Fruit fly (Drosophila melanogaster) whole organism, embryonic: Measurements from ENCODE around the gene Fgop2.

Experiments used
- Asciz ChIP-seq: fragments of 200-800 bp; sonication (Bioruptor generic); optimal IDR thresholded peaks from 2 replicates; lab custom pipeline; 2017; ENCODE audit warnings: missing biosample characterization, mild to moderate bottlenecking, missing genetic modification characterization, missing genetic modification reagents
- Atf3 ChIP-seq: fragments of 200-800 bp; sonication (Bioruptor generic); optimal IDR thresholded peaks from 3 replicates; lab custom pipeline; 2016; ENCODE audit warnings: missing biosample characterization, missing genetic modification characterization
- CG11504 ChIP-seq: fragments of 200-800 bp; sonication (Bioruptor generic); optimal IDR thresholded peaks from 3 replicates; lab custom pipeline; 2019; ENCODE audit warnings: missing biosample characterization, mild to moderate bottlenecking, missing genetic modification characterization, moderate library complexity
- CG12299 ChIP-seq: fragments of 200-800 bp; sonication (Bioruptor generic); optimal IDR thresholded peaks from 2 replicates; lab custom pipeline; 2018; ENCODE audit warnings: missing biosample characterization, mild to moderate bottlenecking, missing genetic modification characterization
- CG13287 ChIP-seq: fragments of 200-800 bp; sonication (Bioruptor generic); IDR thresholded peaks from 2 replicates; pipeline ENCODE4 v1.3.6; 2022; ENCODE audit warnings: missing biosample characterization, missing genetic modification characterization; ENCODE audit not compliant: partially characterized antibody
- CG13424 ChIP-seq: fragments of 200-800 bp; sonication (Bioruptor generic); optimal IDR thresholded peaks from 2 replicates; lab custom pipeline; 2019; ENCODE audit warnings: missing biosample characterization, mild to moderate bottlenecking, missing genetic modification characterization, moderate library complexity
- CG1529 ChIP-seq: fragments of 200-800 bp; sonication (Bioruptor generic); optimal IDR thresholded peaks from 3 replicates; lab custom pipeline; 2018; ENCODE audit warnings: missing biosample characterization, missing genetic modification characterization
- CG17912 ChIP-seq: fragments of 200-800 bp; sonication (Bioruptor generic); optimal IDR thresholded peaks from 2 replicates; lab custom pipeline; 2018; ENCODE audit warnings: missing biosample characterization, mild to moderate bottlenecking, missing genetic modification characterization
- CG1832 ChIP-seq: fragments of 200-800 bp; sonication (Bioruptor generic); optimal IDR thresholded peaks from 2 replicates; lab custom pipeline; 2017; ENCODE audit warnings: missing biosample characterization, mild to moderate bottlenecking, missing genetic modification characterization, inconsistent platforms
- CG18619 ChIP-seq: fragments of 200-800 bp; sonication (Bioruptor generic); optimal IDR thresholded peaks from 3 replicates; lab custom pipeline; 2017; ENCODE audit warnings: missing biosample characterization, mild to moderate bottlenecking, missing genetic modification characterization
- CG2678 ChIP-seq: fragments of 200-800 bp; sonication (Bioruptor generic); optimal IDR thresholded peaks from 3 replicates; lab custom pipeline; 2019; ENCODE audit warnings: missing biosample characterization, mild to moderate bottlenecking, missing genetic modification characterization, moderate library complexity
- CG2875 ChIP-seq: fragments of 200-800 bp; sonication (Bioruptor generic); optimal IDR thresholded peaks from 2 replicates; lab custom pipeline; 2017; ENCODE audit warnings: missing biosample characterization, mild to moderate bottlenecking, missing genetic modification characterization, missing genetic modification reagents
- CG3407 ChIP-seq: fragments of 200-800 bp; sonication (Bioruptor generic); optimal IDR thresholded peaks from 2 replicates; lab custom pipeline; 2018; ENCODE audit warnings: missing biosample characterization, mild to moderate bottlenecking, missing genetic modification characterization
- CG3995 ChIP-seq: fragments of 200-800 bp; sonication (Bioruptor generic); optimal IDR thresholded peaks from 3 replicates; lab custom pipeline; 2016; ENCODE audit warnings: missing biosample characterization, missing genetic modification characterization
- CG6683 ChIP-seq: fragments of 200-800 bp; sonication (Bioruptor generic); optimal IDR thresholded peaks from 2 replicates; lab custom pipeline; 2017; ENCODE audit warnings: missing biosample characterization, mild to moderate bottlenecking, missing genetic modification characterization, missing genetic modification reagents
- CG7963 ChIP-seq: fragments of 200-800 bp; sonication (Bioruptor generic); IDR thresholded peaks from 3 replicates; pipeline ENCODE4 v1.3.6; 2022; ENCODE audit warnings: missing biosample characterization, missing genetic modification characterization; ENCODE audit not compliant: partially characterized antibody
- CG9609 ChIP-seq: fragments of 200-800 bp; sonication (Bioruptor generic); optimal IDR thresholded peaks from 3 replicates; lab custom pipeline; 2016; ENCODE audit warnings: missing biosample characterization, missing genetic modification characterization
- Camta ChIP-seq: fragments of 200-800 bp; sonication (Bioruptor generic); optimal IDR thresholded peaks from 2 replicates; lab custom pipeline; 2016; ENCODE audit warnings: missing biosample characterization, missing genetic modification characterization
- CkIIα-i1 ChIP-seq: fragments of 200-800 bp; sonication (Bioruptor generic); IDR thresholded peaks from 2 replicates; pipeline ENCODE4 v1.3.6; 2022; ENCODE audit warnings: missing biosample characterization, missing genetic modification characterization
- Dbx ChIP-seq: fragments of 200-800 bp; sonication (Bioruptor generic); IDR thresholded peaks from 3 replicates; pipeline ENCODE4 v1.3.6; 2022; ENCODE audit warnings: missing biosample characterization, missing genetic modification characterization
- Fer3 ChIP-seq: fragments of 200-800 bp; sonication (Bioruptor generic); optimal IDR thresholded peaks from 2 replicates; lab custom pipeline; 2018; ENCODE audit warnings: missing biosample characterization, mild to moderate bottlenecking, missing genetic modification characterization, moderate library complexity
- Gug ChIP-seq: fragments of 200-800 bp; sonication (Bioruptor generic); IDR thresholded peaks from 4 replicates; pipeline ENCODE4 v1.3.6; 2022; ENCODE audit warnings: missing biosample characterization, missing genetic modification characterization
- HHEX ChIP-seq: fragments of 200-800 bp; sonication (Bioruptor generic); optimal IDR thresholded peaks from 3 replicates; lab custom pipeline; 2017; ENCODE audit warnings: missing biosample characterization, mild to moderate bottlenecking, missing genetic modification characterization, missing genetic modification reagents
- MESR4 ChIP-seq: fragments of 200-800 bp; sonication (Bioruptor generic); optimal IDR thresholded peaks from 2 replicates; lab custom pipeline; 2018; ENCODE audit warnings: missing biosample characterization, mild to moderate bottlenecking, missing genetic modification characterization, moderate library complexity
- Mad ChIP-seq: fragments of 200-800 bp; sonication (Bioruptor generic); optimal IDR thresholded peaks from 2 replicates; lab custom pipeline; 2016; ENCODE audit warnings: missing biosample characterization, missing genetic modification characterization
- Mrtf ChIP-seq: fragments of 200-800 bp; sonication (Bioruptor generic); IDR thresholded peaks from 3 replicates; pipeline ENCODE4 v1.3.6; 2022; ENCODE audit warnings: missing biosample characterization, missing genetic modification characterization
- Nf-YC ChIP-seq: fragments of 200-800 bp; optimal IDR thresholded peaks from 3 replicates; lab custom pipeline; 2019; ENCODE audit warnings: missing biosample characterization, mild to moderate bottlenecking, missing genetic modification characterization, moderate library complexity
- Ravus ChIP-seq: fragments of 200-800 bp; sonication (Bioruptor generic); IDR thresholded peaks from 2 replicates; pipeline ENCODE4 v1.3.6; 2022; ENCODE audit warnings: missing biosample characterization, missing genetic modification characterization
- btn ChIP-seq: fragments of 200-800 bp; sonication (Bioruptor generic); optimal IDR thresholded peaks from 2 replicates; lab custom pipeline; 2016; ENCODE audit warnings: missing biosample characterization, missing genetic modification characterization
- chm ChIP-seq: fragments of 200-800 bp; sonication (Bioruptor generic); IDR thresholded peaks from 2 replicates; pipeline ENCODE4 v1.3.6; 2022; ENCODE audit warnings: missing biosample characterization, missing genetic modification characterization
- crol ChIP-seq: fragments of 200-800 bp; sonication (Bioruptor generic); IDR thresholded peaks from 2 replicates; pipeline ENCODE4 v1.3.6; 2022; ENCODE audit warnings: missing biosample characterization, missing genetic modification characterization
- dan ChIP-seq: fragments of 200-800 bp; sonication (Bioruptor generic); IDR thresholded peaks from 2 replicates; pipeline ENCODE4 v1.3.6; 2022; ENCODE audit warnings: missing biosample characterization, missing genetic modification characterization
- dimm ChIP-seq: fragments of 200-800 bp; sonication (Bioruptor generic); IDR thresholded peaks from 2 replicates; pipeline ENCODE4 v1.3.6; 2022; ENCODE audit warnings: missing biosample characterization, missing genetic modification characterization
- gem ChIP-seq: fragments of 200-800 bp; sonication (Bioruptor generic); optimal IDR thresholded peaks from 2 replicates; lab custom pipeline; 2019; ENCODE audit warnings: missing biosample characterization, mild to moderate bottlenecking, missing genetic modification characterization, moderate library complexity
- gsb ChIP-seq: fragments of 200-800 bp; sonication (Bioruptor generic); IDR thresholded peaks from 2 replicates; pipeline ENCODE4 v1.3.6; 2022; ENCODE audit warnings: missing biosample characterization, missing genetic modification characterization
- gsb-n ChIP-seq: fragments of 200-800 bp; sonication (Bioruptor generic); optimal IDR thresholded peaks from 3 replicates; lab custom pipeline; 2018; ENCODE audit warnings: missing biosample characterization, mild to moderate bottlenecking, missing genetic modification characterization
- ham ChIP-seq: fragments of 200-800 bp; sonication (Bioruptor generic); IDR thresholded peaks from 2 replicates; pipeline ENCODE4 v1.3.6; 2022; ENCODE audit warnings: missing biosample characterization, missing genetic modification characterization
- jing ChIP-seq: fragments of 200-800 bp; sonication (Bioruptor generic); optimal IDR thresholded peaks from 2 replicates; lab custom pipeline; 2018; ENCODE audit warnings: missing biosample characterization, mild to moderate bottlenecking, missing genetic modification characterization
- kay ChIP-seq: fragments of 200-800 bp; sonication (Bioruptor generic); optimal IDR thresholded peaks from 2 replicates; lab custom pipeline; 2016; ENCODE audit warnings: missing biosample characterization, missing genetic modification characterization
- klu ChIP-seq: fragments of 200-800 bp; sonication (Bioruptor generic); IDR thresholded peaks from 2 replicates; pipeline ENCODE4 v1.3.6; 2022; ENCODE audit warnings: missing biosample characterization, missing genetic modification characterization
- lilli ChIP-seq: fragments of 200-800 bp; sonication (Bioruptor generic); optimal IDR thresholded peaks from 3 replicates; lab custom pipeline; 2016; ENCODE audit warnings: missing biosample characterization, missing genetic modification characterization
- nerfin-2 ChIP-seq: fragments of 200-800 bp; sonication (Bioruptor generic); IDR thresholded peaks from 2 replicates; pipeline ENCODE4 v1.3.6; 2022; ENCODE audit warnings: missing biosample characterization, missing genetic modification characterization; ENCODE audit not compliant: partially characterized antibody
- oc ChIP-seq: fragments of 200-800 bp; sonication (Bioruptor generic); optimal IDR thresholded peaks from 2 replicates; lab custom pipeline; 2018; ENCODE audit warnings: missing biosample characterization, mild to moderate bottlenecking, missing genetic modification characterization, moderate library complexity
- phol ChIP-seq: fragments of 200-800 bp; sonication (Bioruptor generic); optimal IDR thresholded peaks from 3 replicates; lab custom pipeline; 2018; ENCODE audit warnings: missing biosample characterization, mild to moderate bottlenecking, missing genetic modification characterization, moderate library complexity
- pnt ChIP-seq: fragments of 200-800 bp; sonication (Bioruptor generic); optimal IDR thresholded peaks from 3 replicates; lab custom pipeline; 2016; ENCODE audit warnings: missing biosample characterization, missing genetic modification characterization
- sens-2 ChIP-seq: fragments of 200-800 bp; sonication (Bioruptor generic); IDR thresholded peaks from 2 replicates; pipeline ENCODE4 v1.3.6; 2022; ENCODE audit warnings: missing biosample characterization, missing genetic modification characterization
- sim ChIP-seq: fragments of 200-800 bp; sonication (Bioruptor generic); IDR thresholded peaks from 2 replicates; pipeline ENCODE4 v1.3.6; 2022; ENCODE audit warnings: missing biosample characterization, missing genetic modification characterization
- slbo ChIP-seq: fragments of 200-800 bp; sonication (Bioruptor generic); IDR thresholded peaks from 2 replicates; pipeline ENCODE4 v1.3.6; 2022; ENCODE audit warnings: missing biosample characterization, missing genetic modification characterization

Gene Fgop2

dm6 chr2L:6919203-6919849 lies 25.8 kb downstream of the Fgop2 start (continued):
- TF ChIP-seq chm (GFP tag; lab: Robert Waterston, UW): no peak
- peak; percentile 16 for TF ChIP-seq CG18619 (GFP tag; lab: Kevin White, UChicago)
- no peak for TF ChIP-seq Fer3 (tag; lab: Kevin White, UChicago)
- TF ChIP-seq Camta (GFP tag; lab: Kevin White, UChicago): no peak
- no peak for TF ChIP-seq Mrtf (GFP tag; lab: Robert Waterston, UW)
- TF ChIP-seq sens-2 (GFP tag; lab: Robert Waterston, UW): no peak
- peak; percentile 10; the same call in 1 of the 2 replicates for TF ChIP-seq CG13287 (GFP tag; lab: Robert Waterston, UW)
- TF ChIP-seq slbo: no peak; the same call in 1 of the 2 replicates
- TF ChIP-seq HHEX (GFP tag; lab: Kevin White, UChicago): no peak
- no peak for TF ChIP-seq CkIIα-i1 (GFP tag; lab: Robert Waterston, UW)
- 0 out of 3 replicates have a peak, but pooled peaks have one; percentile 12 for TF ChIP-seq Dbx (GFP tag; lab: Robert Waterston, UW)
- TF ChIP-seq CG12299: no peak
- peak; percentile 77; the same call in 1 of the 2 replicates for TF ChIP-seq crol (GFP tag; lab: Robert Waterston, UW)
- no peak for TF ChIP-seq CG1529 (GFP tag; lab: Kevin White, UChicago)
- TF ChIP-seq CG11504 (tag; lab: Kevin White, UChicago): no peak
- TF ChIP-seq dan (GFP tag; lab: Robert Waterston, UW): no peak
- peak; percentile 54 for TF ChIP-seq Nf-YC (tag; lab: Kevin White, UChicago)
- 0 out of 3 replicates have a peak, but pooled peaks have one; percentile 12 for TF ChIP-seq CG7963 (GFP tag; lab: Robert Waterston, UW)

- TF ChIP-seq CG13424 (tag; lab: Kevin White, UChicago): peak; percentile 85
- TF ChIP-seq oc: no peak
- TF ChIP-seq CG2678 (tag; lab: Kevin White, UChicago): peak; percentile 89
- TF ChIP-seq CG3407 (GFP tag; lab: Kevin White, UChicago): no peak
- TF ChIP-seq gsb: no peak
- no peak for TF ChIP-seq CG1832
- TF ChIP-seq Gug (GFP tag; lab: Robert Waterston, UW): no peak
- peak; percentile 85 for TF ChIP-seq gem (tag; lab: Kevin White, UChicago)
- no peak for TF ChIP-seq btn (GFP tag; lab: Kevin White, UChicago)
- TF ChIP-seq Asciz (GFP tag; lab: Kevin White, UChicago): no peak
- peak; percentile 36 for TF ChIP-seq kay
- TF ChIP-seq lilli (GFP tag; lab: Kevin White, UChicago): no peak
- no peak for TF ChIP-seq Atf3 (GFP tag; lab: Kevin White, UChicago)
- TF ChIP-seq pnt (GFP tag; lab: Kevin White, UChicago): no peak
- no peak for TF ChIP-seq Ravus (GFP tag; lab: Robert Waterston, UW)
- no peak for TF ChIP-seq jing (GFP tag; lab: Kevin White, UChicago)
- peak; percentile 10 for TF ChIP-seq Mad (GFP tag; lab: Kevin White, UChicago)
- TF ChIP-seq CG3995 (GFP tag; lab: Kevin White, UChicago): no peak
- no peak for TF ChIP-seq ham (GFP tag; lab: Robert Waterston, UW)
- TF ChIP-seq CG6683 (GFP tag; lab: Kevin White, UChicago): peak; percentile 42
- no peak for TF ChIP-seq CG9609
- no peak for TF ChIP-seq nerfin-2 (GFP tag; lab: Robert Waterston, UW)
- peak; percentile 39 for TF ChIP-seq CG2875 (GFP tag; lab: Kevin White, UChicago)
- TF ChIP-seq sim (GFP tag; lab: Robert Waterston, UW): no peak
- TF ChIP-seq dimm (GFP tag; lab: Robert Waterston, UW): no peak
- TF ChIP-seq gsb-n (tag; lab: Kevin White, UChicago): no peak
- TF ChIP-seq klu (GFP tag; lab: Robert Waterston, UW): no peak
- peak; percentile 90 for TF ChIP-seq MESR4 (GFP tag; lab: Kevin White, UChicago)
- TF ChIP-seq CG17912: no peak
- peak; percentile 69 for TF ChIP-seq phol (tag; lab: Kevin White, UChicago)
These were observed 26.4 kb downstream of the Fgop2 start, which contains the start of gene nop5 for dm6 chr2L:6918517-6919202. nop5 (minus strand) TSS chr2L:6918743.
